Fruit fly (Drosophila melanogaster) whole organism, embryonic: ENCODE data around the gene pod1.

Source experiments
- B-H1 ChIP-seq: fragments of 200-800 bp; sonication (Bioruptor generic); IDR thresholded peaks from 3 replicates; pipeline ENCODE4 v1.3.6; 2022; ENCODE audit warnings: missing biosample characterization, missing genetic modification characterization
- BEAF-32 ChIP-seq: fragments of 200-800 bp; sonication (Bioruptor generic); optimal IDR thresholded peaks from 3 replicates; lab custom pipeline; 2017; ENCODE audit warnings: missing biosample characterization, missing genetic modification characterization, mild to moderate bottlenecking, moderate library complexity, missing genetic modification reagents
- Bdp1 ChIP-seq: fragments of 200-800 bp; sonication (Bioruptor generic); optimal IDR thresholded peaks from 3 replicates; lab custom pipeline; 2016; ENCODE audit warnings: missing biosample characterization, missing genetic modification characterization
- BtbVII ChIP-seq: fragments of 200-800 bp; sonication (Bioruptor generic); optimal IDR thresholded peaks from 3 replicates; lab custom pipeline; 2017; ENCODE audit warnings: missing biosample characterization, mild to moderate bottlenecking, missing genetic modification characterization
- CG11085 ChIP-seq: fragments of 200-800 bp; sonication (Bioruptor generic); IDR thresholded peaks from 2 replicates; pipeline ENCODE4 v1.3.6; 2022; ENCODE audit warnings: missing biosample characterization, missing genetic modification characterization
- CG11695 ChIP-seq: fragments of 200-800 bp; sonication (Bioruptor generic); IDR thresholded peaks from 3 replicates; pipeline ENCODE4 v1.3.6; 2022; ENCODE audit warnings: missing biosample characterization, missing genetic modification characterization
- CG12236 ChIP-seq: fragments of 200-800 bp; sonication (Bioruptor generic); optimal IDR thresholded peaks from 2 replicates; lab custom pipeline; 2016; ENCODE audit warnings: missing biosample characterization, missing genetic modification characterization
- CG15011 ChIP-seq: fragments of 200-800 bp; sonication (Bioruptor generic); optimal IDR thresholded peaks from 3 replicates; lab custom pipeline; 2018; ENCODE audit warnings: missing biosample characterization, mild to moderate bottlenecking, missing genetic modification characterization
- CG15696 ChIP-seq: fragments of 200-800 bp; sonication (Bioruptor generic); optimal IDR thresholded peaks from 2 replicates; lab custom pipeline; 2019; ENCODE audit warnings: missing biosample characterization, mild to moderate bottlenecking, missing genetic modification characterization, moderate library complexity
- CG1792 ChIP-seq: fragments of 200-800 bp; sonication (Bioruptor generic); optimal IDR thresholded peaks from 2 replicates; lab custom pipeline; 2016; ENCODE audit warnings: missing biosample characterization, missing genetic modification characterization
- CG18619 ChIP-seq: fragments of 200-800 bp; sonication (Bioruptor generic); optimal IDR thresholded peaks from 3 replicates; lab custom pipeline; 2017; ENCODE audit warnings: missing biosample characterization, mild to moderate bottlenecking, missing genetic modification characterization
- CG30020 ChIP-seq: fragments of 200-800 bp; optimal IDR thresholded peaks from 2 replicates; lab custom pipeline; 2019; ENCODE audit warnings: missing biosample characterization, mild to moderate bottlenecking, missing genetic modification characterization, moderate library complexity
- CG32532 ChIP-seq: fragments of 200-800 bp; sonication (Bioruptor generic); IDR thresholded peaks from 2 replicates; pipeline ENCODE4 v1.3.6; 2022; ENCODE audit warnings: missing biosample characterization, missing genetic modification characterization
- CG3281 ChIP-seq: fragments of 200-800 bp; sonication (Bioruptor generic); optimal IDR thresholded peaks from 3 replicates; lab custom pipeline; 2017; ENCODE audit warnings: missing biosample characterization, mild to moderate bottlenecking, missing genetic modification characterization
- CG34224 ChIP-seq: fragments of 200-800 bp; sonication (Bioruptor generic); IDR thresholded peaks from 3 replicates; pipeline ENCODE4 v1.3.6; 2022; ENCODE audit warnings: missing biosample characterization, missing genetic modification characterization; ENCODE audit not compliant: partially characterized antibody
- CG4282 ChIP-seq: fragments of 200-800 bp; sonication (Bioruptor generic); optimal IDR thresholded peaks from 2 replicates; lab custom pipeline; 2016; ENCODE audit warnings: missing biosample characterization, missing genetic modification characterization
- CG6272 ChIP-seq: fragments of 200-800 bp; sonication (Bioruptor generic); IDR thresholded peaks from 2 replicates; pipeline ENCODE4 v1.3.6; 2022; ENCODE audit warnings: missing biosample characterization, missing genetic modification characterization
- CG8388 ChIP-seq: fragments of 200-800 bp; sonication (Bioruptor generic); optimal IDR thresholded peaks from 2 replicates; lab custom pipeline; 2019; ENCODE audit warnings: missing biosample characterization, mild to moderate bottlenecking, missing genetic modification characterization, moderate library complexity
- CG8765 ChIP-seq: fragments of 200-800 bp; sonication (Bioruptor generic); IDR thresholded peaks from 2 replicates; pipeline ENCODE4 v1.3.6; 2022; ENCODE audit warnings: missing biosample characterization, missing genetic modification characterization
- Doc2 ChIP-seq: fragments of 200-800 bp; sonication (Bioruptor generic); IDR thresholded peaks from 2 replicates; pipeline ENCODE4 v1.3.6; 2022; ENCODE audit warnings: missing biosample characterization, missing genetic modification characterization
- Dref ChIP-seq: fragments of 200-800 bp; sonication (Bioruptor generic); IDR thresholded peaks from 2 replicates; pipeline ENCODE4 v1.3.6; 2022; ENCODE audit warnings: missing biosample characterization, missing genetic modification characterization
- H2.0 ChIP-seq: fragments of 200-800 bp; sonication (Bioruptor generic); IDR thresholded peaks from 2 replicates; pipeline ENCODE4 v1.3.6; 2022; ENCODE audit warnings: missing biosample characterization, missing genetic modification characterization
- HLH54F ChIP-seq: fragments of 200-800 bp; sonication (Bioruptor generic); optimal IDR thresholded peaks from 3 replicates; lab custom pipeline; 2016; ENCODE audit warnings: missing biosample characterization, missing genetic modification characterization
- Hsf ChIP-seq: fragments of 200-800 bp; sonication (Bioruptor generic); optimal IDR thresholded peaks from 3 replicates; lab custom pipeline; 2016; ENCODE audit warnings: missing biosample characterization, missing genetic modification characterization
- Myb ChIP-seq: fragments of 200-800 bp; sonication (Bioruptor generic); optimal IDR thresholded peaks from 2 replicates; lab custom pipeline; 2016; ENCODE audit warnings: missing biosample characterization, missing genetic modification characterization
- Nf-YC ChIP-seq: fragments of 200-800 bp; optimal IDR thresholded peaks from 3 replicates; lab custom pipeline; 2019; ENCODE audit warnings: missing biosample characterization, mild to moderate bottlenecking, missing genetic modification characterization, moderate library complexity
- Rfx ChIP-seq: fragments of 200-800 bp; sonication (Bioruptor generic); IDR thresholded peaks from 2 replicates; pipeline ENCODE4 v1.3.6; 2022; ENCODE audit warnings: missing biosample characterization, missing genetic modification characterization
- Scr ChIP-seq: fragments of 200-800 bp; sonication (Bioruptor generic); IDR thresholded peaks from 2 replicates; pipeline ENCODE4 v1.3.6; 2022; ENCODE audit warnings: missing biosample characterization, missing genetic modification characterization; ENCODE audit not compliant: partially characterized antibody
- Ssrp ChIP-seq: fragments of 200-800 bp; sonication (Bioruptor generic); optimal IDR thresholded peaks from 2 replicates; lab custom pipeline; 2018; ENCODE audit warnings: missing biosample characterization, mild to moderate bottlenecking, missing genetic modification characterization, moderate library complexity
- ato ChIP-seq: fragments of 200-800 bp; sonication (Bioruptor generic); IDR thresholded peaks from 2 replicates; pipeline ENCODE4 v1.3.6; 2022; ENCODE audit warnings: missing biosample characterization, missing genetic modification characterization; ENCODE audit not compliant: partially characterized antibody
- bbx ChIP-seq: fragments of 200-800 bp; sonication (Bioruptor generic); IDR thresholded peaks from 2 replicates; pipeline ENCODE4 v1.3.6; 2022; ENCODE audit warnings: missing biosample characterization, missing genetic modification characterization; ENCODE audit not compliant: partially characterized antibody
- caup ChIP-seq: fragments of 200-800 bp; sonication (Bioruptor generic); optimal IDR thresholded peaks from 3 replicates; lab custom pipeline; 2017; ENCODE audit warnings: missing biosample characterization, mild to moderate bottlenecking, missing genetic modification characterization, moderate library complexity; ENCODE audit not compliant: severe bottlenecking
- crc ChIP-seq: fragments of 200-800 bp; sonication (Bioruptor generic); optimal IDR thresholded peaks from 2 replicates; lab custom pipeline; 2016; ENCODE audit warnings: missing biosample characterization, missing genetic modification characterization
- cwo ChIP-seq: fragments of 200-800 bp; sonication (Bioruptor generic); optimal IDR thresholded peaks from 3 replicates; lab custom pipeline; 2017; ENCODE audit warnings: missing biosample characterization, missing genetic modification characterization, mild to moderate bottlenecking, moderate library complexity, missing genetic modification reagents
- da ChIP-seq: fragments of 200-800 bp; sonication (Bioruptor generic); optimal IDR thresholded peaks from 2 replicates; lab custom pipeline; 2016; ENCODE audit warnings: missing biosample characterization, missing genetic modification characterization
- eve ChIP-seq, 2 experiments: fragments of >200 bp; optimal IDR thresholded peaks; 2 replicates each; lab custom pipeline; 2017; ENCODE audit warnings: missing biosample characterization in 2 of 2, missing genetic modification characterization in 2 of 2
- exex ChIP-seq: fragments of 200-800 bp; sonication (Bioruptor generic); optimal IDR thresholded peaks from 4 replicates; lab custom pipeline; 2018; ENCODE audit warnings: missing biosample characterization, mild to moderate bottlenecking, missing genetic modification characterization, moderate library complexity
- fd96Cb ChIP-seq: fragments of 200-800 bp; sonication (Bioruptor generic); optimal IDR thresholded peaks from 2 replicates; lab custom pipeline; 2018; ENCODE audit warnings: missing biosample characterization, mild to moderate bottlenecking, missing genetic modification characterization, moderate library complexity
- gce ChIP-seq: fragments of 200-800 bp; sonication (Bioruptor generic); IDR thresholded peaks from 3 replicates; pipeline ENCODE4 v1.3.6; 2022; ENCODE audit warnings: missing biosample characterization, missing genetic modification characterization
- gfzf ChIP-seq: fragments of 200-800 bp; sonication (Bioruptor generic); optimal IDR thresholded peaks from 2 replicates; lab custom pipeline; 2016; ENCODE audit warnings: missing biosample characterization, mild to moderate bottlenecking, missing genetic modification characterization, moderate library complexity
- gt ChIP-seq: fragments of 200-800 bp; sonication (Bioruptor generic); IDR thresholded peaks from 2 replicates; pipeline ENCODE4 v1.3.6; 2022; ENCODE audit warnings: missing biosample characterization, missing genetic modification characterization
- kah ChIP-seq: fragments of 200-800 bp; sonication (Bioruptor generic); optimal IDR thresholded peaks from 2 replicates; lab custom pipeline; 2018; ENCODE audit warnings: missing biosample characterization, mild to moderate bottlenecking, missing genetic modification characterization
- otp ChIP-seq: fragments of 200-800 bp; sonication (Bioruptor generic); IDR thresholded peaks from 3 replicates; pipeline ENCODE4, ENCODE4 v1.3.6; 2022; ENCODE audit warnings: missing biosample characterization, missing genetic modification characterization
- pita ChIP-seq: fragments of 200-800 bp; sonication (Bioruptor generic); optimal IDR thresholded peaks from 2 replicates; lab custom pipeline; 2017; ENCODE audit warnings: missing biosample characterization, mild to moderate bottlenecking, missing genetic modification characterization
- psq ChIP-seq: fragments of 200-800 bp; sonication (Bioruptor generic); optimal IDR thresholded peaks from 2 replicates; lab custom pipeline; 2017; ENCODE audit warnings: missing biosample characterization, missing genetic modification characterization
- sens ChIP-seq: fragments of 200-800 bp; sonication (Bioruptor generic); peaks from one replicate; lab custom pipeline; 2016; ENCODE audit warnings: missing biosample characterization, missing genetic modification characterization
- shn ChIP-seq: fragments of 200-800 bp; sonication (Bioruptor generic); optimal IDR thresholded peaks from 3 replicates; lab custom pipeline; 2016; ENCODE audit warnings: missing biosample characterization, missing genetic modification characterization
- sisA ChIP-seq: fragments of 200-800 bp; sonication (Bioruptor generic); IDR thresholded peaks from 2 replicates; pipeline ENCODE4 v1.3.6; 2022; ENCODE audit warnings: missing biosample characterization, missing genetic modification characterization
- stc ChIP-seq: fragments of 200-800 bp; sonication (Bioruptor generic); IDR thresholded peaks from 2 replicates; pipeline ENCODE4 v1.3.6; 2022; ENCODE audit warnings: missing biosample characterization, missing genetic modification characterization
- ttk ChIP-seq: fragments of 200-800 bp; sonication (Bioruptor generic); IDR thresholded peaks from 2 replicates; pipeline ENCODE4 v2.1.2; 2022; ENCODE audit warnings: missing biosample characterization, missing genetic modification characterization
- vnd ChIP-seq: fragments of 200-800 bp; sonication (Bioruptor generic); IDR thresholded peaks from 3 replicates; pipeline ENCODE4 v1.3.6; 2022; ENCODE audit warnings: missing biosample characterization, missing genetic modification characterization; ENCODE audit not compliant: partially characterized antibody
- zen2 ChIP-seq: fragments of 200-800 bp; sonication (Bioruptor generic); IDR thresholded peaks from 3 replicates; pipeline ENCODE4 v1.3.6; 2022; ENCODE audit warnings: missing biosample characterization, missing genetic modification characterization; ENCODE audit not compliant: partially characterized antibody

pod1 gene

dm6 chrX:6793390-6793789 lies 10.1 kb upstream of the pod1 start (continued):
- TF ChIP-seq Dref (no peak), vnd (GFP tag; lab: Robert Waterston, UW) (no peak), CG12236 (no peak), shn (GFP tag; lab: Kevin White, UChicago) (peak; percentile 56), CG4282 (GFP tag; lab: Kevin White, UChicago) (peak; percentile 68), Nf-YC (tag; lab: Kevin White, UChicago) (no peak), CG34224 (GFP tag; lab: Robert Waterston, UW) (no peak), H2.0 (peak; percentile 78), crc (GFP tag; lab: Kevin White, UChicago) (peak; percentile 43), CG11085 (GFP tag; lab: Robert Waterston, UW) (peak; percentile 70), B-H1 (GFP tag; lab: Robert Waterston, UW) (peak; percentile 62), CG11695 (peak; percentile 74; the same call in 2 of the 3 replicates), CG1792 (GFP tag; lab: Kevin White, UChicago) (peak; percentile 42), Hsf (GFP tag; lab: Kevin White, UChicago) (peak; percentile 71), exex (peak; percentile 14), Scr (GFP tag; lab: Robert Waterston, UW) (no peak), CG3281 (GFP tag; lab: Kevin White, UChicago) (peak; percentile 74), CG15696 (tag; lab: Kevin White, UChicago) (no peak), CG15011 (GFP tag; lab: Kevin White, UChicago) (peak; percentile 44), psq (GFP tag; lab: Kevin White, UChicago) (peak; percentile 0), caup (GFP tag; lab: Kevin White, UChicago) (peak; percentile 70), da (GFP tag; lab: Kevin White, UChicago) (peak; percentile 30), zen2 (no peak), CG8765 (GFP tag; lab: Robert Waterston, UW) (0 out of 2 replicates have a peak, but pooled peaks have one; percentile 24), sens (peak; percentile 86), Myb (peak; percentile 61), Bdp1 (no peak), Rfx (peak; percentile 91), CG18619 (GFP tag; lab: Kevin White, UChicago) (peak; percentile 64), CG30020 (tag; lab: Kevin White, UChicago) (no peak), BtbVII (GFP tag; lab: Kevin White, UChicago) (peak; percentile 54)

dm6 chrX:6794190-6794589 lies 9.3 kb upstream of the pod1 start:
- TF ChIP-seq BEAF-32 (GFP tag; lab: Kevin White, UChicago) (no peak), eve (GFP tag; optimal IDR thresholded peaks at IDR 0.05; lab: Kevin White, UChicago) (peak in 1 of 2 experiments; percentile 73), CG32532 (GFP tag; lab: Robert Waterston, UW) (peak; percentile 86), ttk (peak; percentile 84), CG4282 (GFP tag; lab: Kevin White, UChicago) (peak; percentile 50), CG8388 (GFP tag; lab: Kevin White, UChicago) (peak; percentile 73), bbx (GFP tag; lab: Robert Waterston, UW) (no peak), stc (GFP tag; lab: Robert Waterston, UW) (peak; percentile 83), Ssrp (tag; lab: Kevin White, UChicago) (peak; percentile 71), ato (GFP tag; lab: Robert Waterston, UW) (no peak), HLH54F (peak; percentile 82), otp (GFP tag; lab: Robert Waterston, UW) (peak; percentile 92), CG18619 (GFP tag; lab: Kevin White, UChicago) (peak; percentile 81), kah (GFP tag; lab: Kevin White, UChicago) (peak; percentile 78), gt (GFP tag; lab: Robert Waterston, UW) (no peak), sisA (peak; percentile 83), Doc2 (GFP tag; lab: Robert Waterston, UW) (0 out of 2 replicates have a peak, but pooled peaks have one; percentile 41), gfzf (GFP tag; lab: Kevin White, UChicago) (no peak), gce (peak; percentile 75), fd96Cb (tag; lab: Kevin White, UChicago) (peak; percentile 79), cwo (GFP tag; lab: Kevin White, UChicago) (peak; percentile 68), CG6272 (GFP tag; lab: Robert Waterston, UW) (0 out of 2 replicates have a peak, but pooled peaks have one; percentile 28), pita (GFP tag; lab: Kevin White, UChicago) (no peak)
